Worm (Caenorhabditis elegans) whole organism, L1 larva: Measurements from ENCODE around the gene spe-41.

Source experiments
- C04F5.9 ChIP-seq: sonication (generic microtip); optimal IDR thresholded peaks from 2 replicates; lab custom pipeline; 2016; ENCODE audit warnings: missing genetic modification characterization, missing compliant biosample characterization
- F16B12.6 ChIP-seq: fragments of 150-350 bp; optimal IDR thresholded peaks from 2 replicates; lab custom pipeline; 2014; ENCODE audit warnings: missing biosample characterization, missing genetic modification characterization
- aha-1 ChIP-seq: fragments of 150-350 bp; optimal IDR thresholded peaks from 2 replicates; lab custom pipeline; 2014; ENCODE audit warnings: missing biosample characterization, missing genetic modification characterization
- alr-1 ChIP-seq: fragments of 200-800 bp; sonication (Bioruptor generic); optimal IDR thresholded peaks from 2 replicates; lab custom pipeline; 2018; ENCODE audit warnings: borderline replicate concordance, mild to moderate bottlenecking, missing genetic modification characterization, missing compliant biosample characterization
- blmp-1 ChIP-seq: fragments of 150-350 bp; optimal IDR thresholded peaks from 2 replicates; lab custom pipeline; 2014; ENCODE audit warnings: missing biosample characterization, missing genetic modification characterization
- ceh-63 ChIP-seq: fragments of 200-800 bp; sonication (Bioruptor generic); optimal IDR thresholded peaks from 2 replicates; lab custom pipeline; 2018; ENCODE audit warnings: mild to moderate bottlenecking, missing genetic modification characterization, missing compliant biosample characterization
- ceh-8 ChIP-seq: fragments of 200-800 bp; sonication (Bioruptor generic); optimal IDR thresholded peaks from 2 replicates; lab custom pipeline; 2018; ENCODE audit warnings: mild to moderate bottlenecking, missing genetic modification characterization, moderate library complexity, missing compliant biosample characterization
- ceh-82 ChIP-seq, 3 experiments: fragments of 150-350 bp in 1 of 3; sonication (generic microtip) in 2 of 3; optimal IDR thresholded peaks; 2 replicates each; lab custom pipeline; 2014 to 2017; ENCODE audit warnings: missing biosample characterization in 3 of 3, missing genetic modification characterization in 3 of 3
- ceh-90 ChIP-seq: sonication (generic microtip); optimal IDR thresholded peaks from 2 replicates; lab custom pipeline; 2016; ENCODE audit warnings: missing genetic modification characterization, missing compliant biosample characterization
- ces-1 ChIP-seq: fragments of 150-350 bp; optimal IDR thresholded peaks from 2 replicates; lab custom pipeline; 2014; ENCODE audit warnings: missing biosample characterization, missing genetic modification reagents, missing genetic modification characterization
- efl-1 ChIP-seq, 4 experiments: fragments of 150-350 bp; optimal IDR thresholded peaks in 3 of 4; peaks in 1 of 4; 1 replicate in 1 of 4; 2 replicates in 3 of 4; lab custom pipeline; 2014; ENCODE audit warnings: missing biosample characterization in 2 of 4, missing genetic modification characterization in 2 of 4, missing genetic modification reagents in 2 of 4
- egl-13 ChIP-seq: sonication (generic microtip); optimal IDR thresholded peaks from 2 replicates; lab custom pipeline; 2016; ENCODE audit warnings: missing genotype, missing genetic modification reagents, missing genetic modification characterization, missing compliant biosample characterization
- egl-27 ChIP-seq, 2 experiments: fragments of 150-350 bp in 1 of 2; sonication (generic microtip); optimal IDR thresholded peaks; 3 replicates each; lab custom pipeline; 2017 to 2018; ENCODE audit warnings: missing biosample characterization in 2 of 2, missing genetic modification characterization in 2 of 2, missing genetic modification reagents in 2 of 2
- elt-2 ChIP-seq: sonication (generic microtip); optimal IDR thresholded peaks from 2 replicates; lab custom pipeline; 2016; ENCODE audit warnings: missing genetic modification characterization, mild to moderate bottlenecking, inconsistent platforms, missing compliant biosample characterization, missing genetic modification reagents
- elt-3 ChIP-seq, 6 experiments: fragments of 150-350 bp in 1 of 6; sonication (generic microtip); optimal IDR thresholded peaks; 2 replicates each; lab custom pipeline; 2017 to 2018; ENCODE audit warnings: missing biosample characterization in 6 of 6, missing genetic modification characterization in 6 of 6, inconsistent platforms in 1 of 6
- grh-1 ChIP-seq: fragments of 200-800 bp; sonication (Bioruptor generic); IDR thresholded peaks from 2 replicates; pipeline ENCODE4 v1.3.6; 2022; ENCODE audit warnings: missing genetic modification reagents, missing genetic modification characterization, missing compliant biosample characterization
- irx-1 ChIP-seq: sonication (generic microtip); optimal IDR thresholded peaks from 2 replicates; lab custom pipeline; 2016; ENCODE audit warnings: missing genetic modification characterization, missing compliant biosample characterization
- lin-14 ChIP-seq: fragments of 200-800 bp; sonication (Bioruptor generic); optimal IDR thresholded peaks from 2 replicates; lab custom pipeline; 2018; ENCODE audit warnings: mild to moderate bottlenecking, missing genetic modification characterization, moderate library complexity, missing compliant biosample characterization
- lin-15B ChIP-seq: fragments of 150-350 bp; sonication (generic microtip); optimal IDR thresholded peaks from 3 replicates; lab custom pipeline; 2014; ENCODE audit warnings: missing biosample characterization, missing genetic modification characterization
- lin-39 ChIP-seq: fragments of 150-350 bp; optimal IDR thresholded peaks from 2 replicates; lab custom pipeline; 2014; ENCODE audit warnings: missing biosample characterization, missing genetic modification reagents, missing genetic modification characterization
- mef-2 ChIP-seq: fragments of 150-350 bp; optimal IDR thresholded peaks from 2 replicates; lab custom pipeline; 2014; ENCODE audit warnings: missing biosample characterization, missing genetic modification characterization
- nhr-19 ChIP-seq: fragments of 200-800 bp; sonication (Bioruptor generic); conservative IDR thresholded peaks from 2 replicates; pipeline ENCODE4 v1.3.6; 2022; ENCODE audit warnings: missing genetic modification characterization, missing compliant biosample characterization
- nhr-20 ChIP-seq: sonication (generic microtip); optimal IDR thresholded peaks from 2 replicates; lab custom pipeline; 2016; ENCODE audit warnings: mild to moderate bottlenecking, missing genetic modification characterization, missing compliant biosample characterization
- nhr-237 ChIP-seq: fragments of 150-350 bp; optimal IDR thresholded peaks from 2 replicates; lab custom pipeline; 2014; ENCODE audit warnings: missing biosample characterization, missing genetic modification characterization
- nhr-28 ChIP-seq: fragments of 150-350 bp; optimal IDR thresholded peaks from 2 replicates; lab custom pipeline; 2014; ENCODE audit warnings: missing biosample characterization, missing genetic modification characterization
- nhr-71 ChIP-seq: sonication (generic microtip); optimal IDR thresholded peaks from 2 replicates; lab custom pipeline; 2016; ENCODE audit warnings: mild to moderate bottlenecking, missing genetic modification characterization, moderate library complexity, missing compliant biosample characterization
- nhr-77 ChIP-seq: fragments of 150-350 bp; optimal IDR thresholded peaks from 2 replicates; lab custom pipeline; 2014; ENCODE audit warnings: missing biosample characterization, missing genetic modification characterization
- nhr-85 ChIP-seq: sonication (generic microtip); peaks from one replicate; lab custom pipeline; 2016; ENCODE audit warnings: missing genetic modification characterization, inconsistent platforms, missing compliant biosample characterization
- nhr-90 ChIP-seq: sonication (generic microtip); optimal IDR thresholded peaks from 2 replicates; lab custom pipeline; 2016; ENCODE audit warnings: mild to moderate bottlenecking, missing genetic modification characterization, missing compliant biosample characterization; ENCODE audit not compliant: poor library complexity
- pag-3 ChIP-seq: sonication (generic microtip); optimal IDR thresholded peaks from 2 replicates; lab custom pipeline; 2017; ENCODE audit warnings: missing genetic modification characterization, mild to moderate bottlenecking, missing compliant biosample characterization, antibody characterized with exemption, borderline replicate concordance; ENCODE audit not compliant: insufficient read depth
- pax-3 ChIP-seq: fragments of 200-800 bp; sonication (Bioruptor generic); optimal IDR thresholded peaks from 2 replicates; lab custom pipeline; 2018; ENCODE audit warnings: mild to moderate bottlenecking, missing genetic modification characterization, moderate library complexity, missing compliant biosample characterization
- rnt-1 ChIP-seq: sonication (generic microtip); optimal IDR thresholded peaks from 2 replicates; lab custom pipeline; 2016; ENCODE audit warnings: mild to moderate bottlenecking, missing genetic modification characterization, moderate library complexity, missing compliant biosample characterization
- sptf-1 ChIP-seq: fragments of 150-350 bp; optimal IDR thresholded peaks from 2 replicates; lab custom pipeline; 2014; ENCODE audit warnings: missing biosample characterization, missing genetic modification characterization
- tlp-1 ChIP-seq: fragments of 150-350 bp; optimal IDR thresholded peaks from 2 replicates; lab custom pipeline; 2014; ENCODE audit warnings: missing biosample characterization, missing genetic modification characterization
- xbp-1 ChIP-seq: sonication (generic microtip); optimal IDR thresholded peaks from 2 replicates; lab custom pipeline; 2016; ENCODE audit warnings: missing genetic modification characterization, missing compliant biosample characterization
- zag-1 ChIP-seq: fragments of 150-350 bp; optimal IDR thresholded peaks from 2 replicates; lab custom pipeline; 2014; ENCODE audit warnings: missing biosample characterization, missing genetic modification characterization
- zip-4 ChIP-seq: fragments of 200-800 bp; sonication (Bioruptor generic); optimal IDR thresholded peaks from 2 replicates; lab custom pipeline; 2018; ENCODE audit warnings: mild to moderate bottlenecking, missing genetic modification characterization, moderate library complexity, missing compliant biosample characterization

The spe-41 gene

DNA sequence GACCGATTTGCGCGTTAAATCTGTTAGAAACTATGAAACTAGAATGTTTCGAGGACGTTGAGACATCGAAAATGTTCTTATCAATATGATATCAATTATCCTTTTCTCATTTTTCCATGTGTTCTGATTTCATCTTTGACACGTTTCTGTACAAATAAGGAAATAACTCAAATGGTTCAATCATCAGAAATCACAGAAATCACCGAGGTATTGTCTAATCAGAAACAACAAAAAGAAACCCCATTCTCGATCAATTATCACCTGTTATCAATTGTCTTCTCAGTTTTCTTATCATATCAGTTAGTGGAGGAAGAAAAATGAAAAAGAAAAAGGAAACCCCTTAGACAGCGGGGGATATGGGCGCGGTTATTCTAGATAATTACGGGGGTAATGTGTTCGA lies 8.9 kb downstream of the spe-41 start:
- no peak for TF ChIP-seq alr-1
- peak; percentile 46 for TF ChIP-seq elt-2 (tag; lab: Kevin White, UChicago)
- TF ChIP-seq pag-3 (tag; lab: Kevin White, UChicago), result no peak
- TF ChIP-seq nhr-90 (tag; lab: Kevin White, UChicago), result peak; percentile 0
- TF ChIP-seq lin-14 (GFP tag; lab: Kevin White, UChicago), result peak; percentile 53
- peak; percentile 70 for TF ChIP-seq blmp-1 (tag; lab: Kevin White, UChicago)
- TF ChIP-seq sptf-1 (tag; lab: Kevin White, UChicago), result no peak
- TF ChIP-seq zag-1, result no peak
- peak; percentile 83 for TF ChIP-seq nhr-85
- peak; percentile 41 for TF ChIP-seq nhr-71 (tag; lab: Kevin White, UChicago)
- TF ChIP-seq nhr-28 (tag; lab: Kevin White, UChicago), result no peak
- TF ChIP-seq nhr-20 (tag; lab: Kevin White, UChicago), result peak; percentile 34
- TF ChIP-seq elt-3 (tag; optimal IDR thresholded peaks at IDR 0.05; lab: Kevin White, UChicago), result peak in 5 of 6 experiments; percentile 37 to 92 (median 44)

DNA sequence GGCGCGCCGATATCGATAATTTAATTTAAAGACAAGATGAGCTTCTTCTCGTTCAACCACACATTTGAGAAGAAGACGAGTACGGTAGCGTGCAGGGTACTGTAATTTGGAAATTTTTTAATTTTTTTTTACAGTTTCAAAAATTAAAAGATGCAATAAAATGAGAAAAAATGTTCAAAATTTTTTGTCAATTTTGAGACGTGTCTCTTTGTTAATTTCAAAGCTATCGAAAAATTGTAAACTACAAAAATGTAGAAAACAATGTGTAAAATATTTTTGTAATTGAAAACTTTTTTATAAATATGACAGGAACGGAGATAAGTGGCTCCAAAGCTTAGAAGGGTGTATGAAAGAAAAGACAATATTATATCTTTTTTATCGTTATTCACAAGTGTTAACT lies 12.6 kb downstream of the spe-41 start, which contains the start of gene K01A11.1:
Gene K01A11.1 (minus strand): TSS at position 101 of the 400 bp plus-strand sequence.
- TF ChIP-seq zip-4 (GFP tag; lab: Kevin White, UChicago), result no peak

DNA sequence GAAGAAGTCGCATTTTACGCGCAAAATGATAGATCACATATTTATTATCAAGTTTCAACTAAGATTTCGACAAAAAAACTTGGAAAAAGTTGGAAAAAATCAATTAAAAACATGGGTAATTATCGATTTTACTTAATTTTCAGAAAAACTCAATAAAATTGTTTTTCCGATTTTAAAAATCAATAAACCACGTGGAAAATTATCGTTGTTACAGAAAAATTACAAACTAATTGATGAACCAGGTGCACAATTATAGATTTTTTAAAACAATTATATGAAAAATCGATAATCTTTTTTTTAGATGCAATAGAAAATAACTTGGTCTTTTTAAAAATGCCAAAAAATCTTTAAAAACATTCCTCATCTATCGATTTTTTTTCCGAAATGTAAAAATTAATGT lies 13.3 kb downstream of the spe-41 start:
- TF ChIP-seq egl-13 (tag; lab: Kevin White, UChicago), result no peak
- TF ChIP-seq egl-27 (tag; optimal IDR thresholded peaks at IDR 0.05; lab: Kevin White, UChicago), result no peak
- TF ChIP-seq F16B12.6 (tag; lab: Kevin White, UChicago), result no peak
- no peak for TF ChIP-seq aha-1
- no peak for TF ChIP-seq ceh-82 (tag; optimal IDR thresholded peaks at IDR 0.05; lab: Kevin White, UChicago)
- TF ChIP-seq lin-15B (tag; lab: Kevin White, UChicago), result no peak
- no peak for TF ChIP-seq ceh-90 (tag; lab: Kevin White, UChicago)
- TF ChIP-seq sptf-1 (tag; lab: Kevin White, UChicago), result no peak
- no peak for TF ChIP-seq ces-1
- no peak for TF ChIP-seq lin-39 (tag; lab: Kevin White, UChicago)
- TF ChIP-seq ceh-8 (GFP tag; lab: Kevin White, UChicago), result no peak
- no peak for TF ChIP-seq mef-2 (tag; lab: Kevin White, UChicago)
- no peak for TF ChIP-seq irx-1 (tag; lab: Kevin White, UChicago)
- no peak for TF ChIP-seq nhr-237 (tag; lab: Kevin White, UChicago)
- no peak for TF ChIP-seq pax-3 (tag; lab: Kevin White, UChicago)
- TF ChIP-seq ceh-63, result no peak
- no peak for TF ChIP-seq xbp-1 (tag; lab: Kevin White, UChicago)
- TF ChIP-seq nhr-19 (GFP tag; lab: Robert Waterston, UW), result no peak
- no peak for TF ChIP-seq grh-1 (GFP tag; lab: Robert Waterston, UW)

DNA sequence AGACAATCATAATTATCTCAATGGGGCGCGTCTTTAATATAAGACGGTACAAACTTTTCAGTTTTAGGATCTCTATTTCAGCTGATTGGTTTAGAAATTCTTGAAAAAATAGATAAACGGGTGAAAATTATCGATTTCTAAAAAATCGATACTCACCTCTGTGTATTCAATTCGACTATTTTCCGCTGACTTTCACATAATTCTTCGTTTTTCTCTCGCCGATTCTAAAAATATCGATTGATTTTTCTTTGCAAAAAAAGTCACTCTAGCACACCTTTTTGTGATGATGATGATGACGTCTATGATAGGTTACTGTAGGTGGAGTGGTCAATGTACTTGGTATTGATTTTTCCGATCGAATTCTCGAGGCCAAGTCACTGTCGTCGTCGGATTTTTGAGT lies 14.2 kb downstream of the spe-41 start:
- TF ChIP-seq C04F5.9 (tag; lab: Kevin White, UChicago) (no peak), efl-1 (optimal IDR thresholded peaks at IDR 0.05; lab: Kevin White, UChicago) (no peak), efl-1 (GFP tag; optimal IDR thresholded peaks at IDR 0.05 in 1 of 2; lab: Kevin White, UChicago) (no peak), tlp-1 (no peak), lin-39 (tag; lab: Kevin White, UChicago) (no peak), nhr-77 (tag; lab: Kevin White, UChicago) (no peak), rnt-1 (tag; lab: Kevin White, UChicago) (no peak)
